Worm (Caenorhabditis elegans) whole organism, L4/young adult: ENCODE measurements around the gene pdtf-1.

Experiments
- W03F9.2 ChIP-seq: fragments of 150-350 bp; optimal IDR thresholded peaks from 2 replicates; lab custom pipeline; 2014; ENCODE audit warnings: missing biosample characterization, missing genetic modification characterization
- dao-5 ChIP-seq: sonication (generic microtip); optimal IDR thresholded peaks from 2 replicates; lab custom pipeline; 2016; ENCODE audit warnings: missing genotype, missing genetic modification characterization, moderate library complexity, missing compliant biosample characterization
- him-1 ChIP-seq: sonication (generic microtip); optimal IDR thresholded peaks from 2 replicates; lab custom pipeline; 2016; ENCODE audit warnings: missing genotype, missing genetic modification reagents, missing genetic modification characterization, missing compliant biosample characterization

pdtf-1 gene

DNA sequence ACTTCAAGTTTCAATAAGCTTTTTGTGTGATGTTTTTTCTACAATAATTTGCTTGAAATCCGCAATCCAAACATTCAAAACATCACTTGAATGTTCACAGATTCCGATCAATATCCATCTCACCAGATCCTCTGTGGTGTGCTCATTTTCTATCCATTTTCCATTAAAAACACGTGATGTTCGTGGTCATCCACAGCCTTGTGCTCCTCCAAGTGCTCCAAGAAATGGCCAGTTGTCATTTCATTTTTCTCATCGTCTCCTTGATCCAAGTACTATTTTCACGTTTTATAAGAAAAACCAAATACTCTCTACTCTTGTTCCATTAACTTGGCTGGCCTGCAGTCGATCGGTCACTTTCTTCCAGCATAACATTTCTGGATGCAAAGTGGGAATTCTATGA, 43.3 kb downstream of the pdtf-1 start:
- no peak for TF ChIP-seq him-1 (tag; lab: Kevin White, UChicago)
- no peak for TF ChIP-seq dao-5 (tag; lab: Kevin White, UChicago)
- no peak for TF ChIP-seq W03F9.2 (tag; lab: Kevin White, UChicago)

DNA sequence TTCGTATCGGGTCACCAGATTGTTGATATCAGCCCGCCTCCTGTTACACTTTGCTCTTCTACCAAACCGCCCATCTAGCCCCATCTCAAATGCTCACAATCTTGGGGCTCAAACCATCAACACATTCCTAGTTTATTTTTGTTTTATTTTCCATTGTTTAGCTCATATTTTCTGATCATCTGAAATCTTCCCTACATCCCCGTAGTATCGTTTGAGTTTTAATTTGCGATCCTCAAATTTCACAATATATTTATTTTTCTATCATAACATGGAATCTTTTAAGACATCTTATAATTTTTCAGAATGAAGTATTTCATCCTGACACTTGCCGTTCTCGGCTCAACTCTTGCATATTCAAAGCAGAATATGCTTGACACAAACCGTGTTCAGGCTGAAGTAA, 44.0 kb downstream of the pdtf-1 start, which contains the start of gene spp-10:
TSS of gene spp-10 (plus strand) at position 301 of the 400 bp plus-strand sequence.
- TF ChIP-seq dao-5 (tag; lab: Kevin White, UChicago), result no peak

DNA sequence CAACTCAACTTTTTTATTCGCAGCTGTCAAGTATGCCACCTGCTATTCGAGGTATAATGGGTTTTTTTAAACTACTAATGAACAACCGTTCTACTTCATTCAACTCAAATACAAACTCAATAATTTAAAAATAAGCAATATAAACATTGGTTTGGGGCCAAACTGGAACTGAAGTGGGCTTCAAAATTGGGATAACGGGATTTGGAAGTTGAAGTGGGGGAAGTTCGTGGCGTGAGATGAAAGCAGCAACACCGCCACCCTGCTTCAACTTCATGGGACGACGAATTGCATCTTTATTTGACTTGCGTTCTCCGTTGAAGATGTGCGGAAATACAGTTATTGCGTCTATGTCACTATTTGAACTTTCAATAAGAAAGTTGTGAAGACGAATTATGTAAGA, 45.7 kb downstream of the pdtf-1 start:
- TF ChIP-seq W03F9.2 (tag; lab: Kevin White, UChicago) (no peak), him-1 (tag; lab: Kevin White, UChicago) (no peak), dao-5 (tag; lab: Kevin White, UChicago) (no peak)

DNA sequence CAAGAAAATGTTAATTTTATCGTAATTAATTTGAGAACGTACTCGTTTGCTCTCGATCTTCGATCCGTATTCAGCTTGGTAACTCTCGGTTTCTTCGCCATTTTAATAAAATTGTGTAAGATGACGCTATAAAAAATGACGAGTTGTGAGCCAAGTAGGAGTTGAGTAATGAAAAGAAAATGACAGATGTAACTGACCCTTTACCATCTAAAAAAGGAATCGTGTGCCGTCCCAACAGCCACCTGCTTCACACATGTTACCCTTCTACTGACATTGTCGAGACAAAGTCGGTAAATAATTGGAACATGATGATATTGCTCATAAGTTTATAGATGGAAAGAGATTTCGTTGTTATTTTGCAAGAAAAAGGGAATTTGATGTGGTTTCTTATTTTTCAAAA, 46.5 kb downstream of the pdtf-1 start, which contains the start of gene hlh-12:
TSS of gene hlh-12 (minus strand) at position 101 of the 400 bp plus-strand sequence.
- TF ChIP-seq W03F9.2 (tag; lab: Kevin White, UChicago) (no peak), dao-5 (tag; lab: Kevin White, UChicago) (no peak), him-1 (tag; lab: Kevin White, UChicago) (no peak)

DNA sequence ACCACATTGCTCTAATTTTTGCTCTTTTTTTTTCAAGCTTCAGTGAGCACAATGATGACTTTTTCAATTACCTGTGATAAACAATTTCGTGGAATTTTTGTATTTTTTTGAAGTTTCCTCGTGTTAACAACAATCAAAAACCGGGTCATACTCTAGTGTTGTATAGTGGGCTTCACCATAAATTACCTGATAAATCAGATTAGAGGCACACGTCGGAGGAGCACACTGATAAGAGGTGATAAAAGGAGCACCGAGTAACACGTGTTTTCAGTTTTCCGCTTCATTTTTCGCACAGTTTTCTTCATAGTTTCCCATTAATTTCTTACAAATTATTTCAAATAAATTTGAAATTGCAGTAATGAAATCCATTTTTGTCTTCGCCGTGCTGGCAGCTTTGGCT, 48.5 kb downstream of the pdtf-1 start, which contains the start of gene spp-8:
TSS of gene spp-8 (plus strand) at position 357 of the 400 bp plus-strand sequence.
- TF ChIP-seq dao-5 (tag; lab: Kevin White, UChicago) (no peak), W03F9.2 (tag; lab: Kevin White, UChicago) (no peak), him-1 (tag; lab: Kevin White, UChicago) (no peak)

DNA sequence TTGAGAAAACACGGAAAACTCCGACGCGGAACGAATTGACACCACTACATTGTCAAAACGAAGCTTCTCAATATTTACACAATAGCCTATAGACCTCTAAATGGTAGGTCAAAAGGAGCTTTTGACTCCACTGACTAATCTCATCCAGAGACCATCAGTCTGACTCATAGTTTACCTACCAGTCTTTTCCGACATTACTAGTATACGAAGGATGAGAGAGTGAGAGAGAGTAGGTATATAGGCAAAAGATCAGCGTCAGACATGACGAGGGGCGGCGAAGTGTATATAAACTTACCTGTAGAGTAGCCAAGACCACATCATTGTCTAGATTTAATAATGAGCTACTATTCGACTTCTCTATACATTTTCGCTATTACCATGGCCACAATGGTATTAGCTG, 54.3 kb downstream of the pdtf-1 start, which contains the start of gene srlf-3:
TSS of gene srlf-3 (plus strand) at position 301 of the 400 bp plus-strand sequence.
- TF ChIP-seq dao-5 (tag; lab: Kevin White, UChicago) (no peak), him-1 (tag; lab: Kevin White, UChicago) (no peak)
